Worm (Caenorhabditis elegans) whole organism, mixed stage, embryonic: Measurements from ENCODE around the gene npp-20.

Experiments used
- ces-1 ChIP-seq: fragments of 150-350 bp; optimal IDR thresholded peaks from 2 replicates; lab custom pipeline; 2014; ENCODE audit warnings: missing biosample characterization, missing genetic modification reagents, missing genetic modification characterization
- lin-32 ChIP-seq: fragments of 200-800 bp; sonication (Bioruptor generic); optimal IDR thresholded peaks from 2 replicates; lab custom pipeline; 2018; ENCODE audit warnings: mild to moderate bottlenecking, missing genetic modification characterization, missing compliant biosample characterization
- ztf-11 ChIP-seq: fragments of 150-350 bp; optimal IDR thresholded peaks from 2 replicates; lab custom pipeline; 2014; ENCODE audit warnings: missing biosample characterization, missing genetic modification characterization

- TF ChIP-seq lin-32 (GFP tag; lab: Kevin White, UChicago), result no peak
- no peak for TF ChIP-seq ces-1
- no peak for TF ChIP-seq ztf-11
These were observed 40.5 kb upstream of the npp-20 start, which contains the start of gene K03H6.5 for ce11 chrIV:1536316-1536715.
